Worm (Caenorhabditis elegans): ENCODE measurements around the gene mek-1.

DNA sequence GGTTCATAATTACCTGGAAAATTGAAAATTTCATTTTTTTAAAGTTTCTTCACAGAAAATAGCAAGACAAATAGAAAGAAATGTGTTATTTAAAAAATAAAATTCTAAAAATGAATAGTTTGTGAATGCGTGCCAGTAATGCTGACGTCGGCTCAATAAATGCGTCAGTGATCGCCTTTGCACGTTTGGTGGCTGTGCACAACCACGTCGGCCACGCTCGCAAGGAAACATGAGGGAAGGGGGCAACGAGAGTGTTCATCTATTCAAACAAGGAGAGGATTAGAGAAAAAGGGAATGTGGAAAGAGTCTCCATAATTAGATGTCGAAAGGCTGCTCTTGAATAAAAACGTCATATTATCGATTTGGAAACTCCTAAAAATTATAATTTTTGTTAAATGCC is 21.9 kb downstream of the mek-1 start, which contains the start of gene uggt-1:
- TF ChIP-seq skn-1 (tag; optimal IDR thresholded peaks at IDR 0.05) (peak; percentile 69), sem-4 (tag; optimal IDR thresholded peaks at IDR 0.05) (peak; percentile 93), nhr-25 (tag; optimal IDR thresholded peaks at IDR 0.05) (peak; percentile 82), ama-1 (optimal IDR thresholded peaks at IDR 0.05) (no peak), nhr-11 (tag; optimal IDR thresholded peaks at IDR 0.05) (no peak), snpc-4 (tag; optimal IDR thresholded peaks at IDR 0.05) (peak; percentile 55), nhr-77 (tag; optimal IDR thresholded peaks at IDR 0.05) (peak; percentile 46), ceh-82 (tag; optimal IDR thresholded peaks at IDR 0.05) (peak; percentile 57), mab-5 (tag; optimal IDR thresholded peaks at IDR 0.05) (peak; percentile 79), elt-3 (tag; optimal IDR thresholded peaks at IDR 0.05) (no peak), lin-11 (tag; optimal IDR thresholded peaks at IDR 0.05) (peak; percentile 97)

All from whole organism, L2 larva.